Worm (Caenorhabditis elegans) whole organism, young adult: ENCODE data around the gene dph-5.
A peak's percentile ranks its signal among the peaks of the same experiment; 100 is the strongest.

Experiments used
- F10E7.11 ChIP-seq: sonication (generic microtip); optimal IDR thresholded peaks from 2 replicates; lab custom pipeline; 2017; ENCODE audit warnings: mild to moderate bottlenecking, missing genetic modification characterization, moderate library complexity, missing compliant biosample characterization
- Y56A3A.18 ChIP-seq: fragments of 200-800 bp; sonication (Bioruptor generic); IDR thresholded peaks from 2 replicates; pipeline ENCODE4 v1.3.6; 2022; ENCODE audit warnings: missing genetic modification reagents, missing genetic modification characterization, missing compliant biosample characterization
- ama-1 ChIP-seq, 3 experiments: fragments of 150-350 bp in 1 of 3; sonication (generic microtip) in 2 of 3; optimal IDR thresholded peaks; 2 replicates each; lab custom pipeline; 2014 to 2018; ENCODE audit warnings: missing biosample characterization in 2 of 3, missing genetic modification characterization in 2 of 3, missing genetic modification reagents in 2 of 3
- bed-1 ChIP-seq: fragments of 200-800 bp; sonication (Bioruptor generic); IDR thresholded peaks from 2 replicates; pipeline ENCODE4 v1.3.6; 2022; ENCODE audit warnings: missing genetic modification reagents, missing genetic modification characterization, missing compliant biosample characterization
- hmg-1.2 ChIP-seq: fragments of 200-800 bp; sonication (Bioruptor generic); IDR thresholded peaks from 2 replicates; pipeline ENCODE4 v1.3.6; 2022; ENCODE audit warnings: missing genetic modification reagents, missing genetic modification characterization, missing compliant biosample characterization
- mel-28 ChIP-seq: sonication (generic microtip); optimal IDR thresholded peaks from 2 replicates; lab custom pipeline; 2016; ENCODE audit warnings: borderline replicate concordance, mild to moderate bottlenecking, missing genetic modification characterization, missing compliant biosample characterization

- TF ChIP-seq hmg-1.2 (GFP tag; lab: Robert Waterston, UW) = peak; percentile 85
- 0 out of 2 replicates have a peak, but pooled peaks have one; percentile 75 for TF ChIP-seq bed-1 (GFP tag; lab: Robert Waterston, UW)
- peak; percentile 20 for TF ChIP-seq mel-28 (tag; lab: Kevin White, UChicago)
- peak; percentile 87; the same call in 1 of the 2 replicates for TF ChIP-seq Y56A3A.18 (GFP tag; lab: Robert Waterston, UW)
- TF ChIP-seq F10E7.11 (tag; lab: Kevin White, UChicago) = no peak
- peak; percentile 93 for TF ChIP-seq ama-1 (optimal IDR thresholded peaks at IDR 0.05; lab: Kevin White, UChicago)
- TF ChIP-seq ama-1 (GFP tag; optimal IDR thresholded peaks at IDR 0.05; lab: Kevin White, UChicago) = no peak
These were observed 26.7 kb downstream of the dph-5 start for ce11 chrII:11376598-11377108.
